Fruit fly (Drosophila melanogaster) whole organism, embryonic: ENCODE results near the gene CG4611.

Experiments
- CG12236 ChIP-seq: fragments of 200-800 bp; sonication (Bioruptor generic); optimal IDR thresholded peaks from 2 replicates; lab custom pipeline; 2016; ENCODE audit warnings: missing biosample characterization, missing genetic modification characterization
- CG12391 ChIP-seq: fragments of 200-800 bp; sonication (Bioruptor generic); optimal IDR thresholded peaks from 3 replicates; lab custom pipeline; 2018; ENCODE audit warnings: missing biosample characterization, mild to moderate bottlenecking, missing genetic modification characterization, moderate library complexity
- CG13424 ChIP-seq: fragments of 200-800 bp; sonication (Bioruptor generic); optimal IDR thresholded peaks from 2 replicates; lab custom pipeline; 2019; ENCODE audit warnings: missing biosample characterization, mild to moderate bottlenecking, missing genetic modification characterization, moderate library complexity
- CG1603 ChIP-seq: fragments of 200-800 bp; sonication (Bioruptor generic); optimal IDR thresholded peaks from 2 replicates; lab custom pipeline; 2019; ENCODE audit warnings: missing biosample characterization, mild to moderate bottlenecking, missing genetic modification characterization, moderate library complexity
- CG18262 ChIP-seq: fragments of 200-800 bp; optimal IDR thresholded peaks from 3 replicates; lab custom pipeline; 2019; ENCODE audit warnings: missing biosample characterization, mild to moderate bottlenecking, missing genetic modification characterization, moderate library complexity
- CG18599 ChIP-seq: fragments of 200-800 bp; sonication (Bioruptor generic); optimal IDR thresholded peaks from 3 replicates; lab custom pipeline; 2017; ENCODE audit warnings: missing biosample characterization, missing genetic modification characterization, mild to moderate bottlenecking, moderate library complexity, missing genetic modification reagents
- CG2678 ChIP-seq: fragments of 200-800 bp; sonication (Bioruptor generic); optimal IDR thresholded peaks from 3 replicates; lab custom pipeline; 2019; ENCODE audit warnings: missing biosample characterization, mild to moderate bottlenecking, missing genetic modification characterization, moderate library complexity
- CG30403 ChIP-seq: fragments of 200-800 bp; sonication (Bioruptor generic); optimal IDR thresholded peaks from 3 replicates; lab custom pipeline; 2016; ENCODE audit warnings: missing biosample characterization, missing genetic modification characterization
- CG31224 ChIP-seq: fragments of 200-800 bp; sonication (Bioruptor generic); IDR thresholded peaks from 2 replicates; pipeline ENCODE4 v1.3.6; 2022; ENCODE audit warnings: missing biosample characterization, missing genetic modification characterization
- CG3407 ChIP-seq: fragments of 200-800 bp; sonication (Bioruptor generic); optimal IDR thresholded peaks from 2 replicates; lab custom pipeline; 2018; ENCODE audit warnings: missing biosample characterization, mild to moderate bottlenecking, missing genetic modification characterization
- CG4424 ChIP-seq: fragments of 200-800 bp; sonication (Bioruptor generic); optimal IDR thresholded peaks from 3 replicates; lab custom pipeline; 2016; ENCODE audit warnings: missing biosample characterization, missing genetic modification characterization
- CG5245 ChIP-seq: fragments of 200-800 bp; sonication (Bioruptor generic); optimal IDR thresholded peaks from 3 replicates; lab custom pipeline; 2016; ENCODE audit warnings: missing biosample characterization, missing genetic modification characterization
- CG6254 ChIP-seq: fragments of 200-800 bp; sonication (Bioruptor generic); optimal IDR thresholded peaks from 3 replicates; lab custom pipeline; 2017; ENCODE audit warnings: mild to moderate bottlenecking, missing biosample characterization, missing genetic modification reagents, missing genetic modification characterization
- CG6689 ChIP-seq: fragments of 200-800 bp; sonication (Bioruptor generic); IDR thresholded peaks from 2 replicates; pipeline ENCODE4 v1.3.6; 2022; ENCODE audit warnings: missing biosample characterization, missing genetic modification characterization
- CG6854 ChIP-seq: fragments of 200-800 bp; sonication (Bioruptor generic); optimal IDR thresholded peaks from 3 replicates; lab custom pipeline; 2017; ENCODE audit warnings: missing biosample characterization, mild to moderate bottlenecking, missing genetic modification characterization
- CG7271 ChIP-seq: fragments of 200-800 bp; sonication (Bioruptor generic); optimal IDR thresholded peaks from 2 replicates; lab custom pipeline; 2018; ENCODE audit warnings: missing biosample characterization, mild to moderate bottlenecking, missing genetic modification characterization, moderate library complexity
- CG8281 ChIP-seq: fragments of 200-800 bp; sonication (Bioruptor generic); optimal IDR thresholded peaks from 2 replicates; lab custom pipeline; 2018; ENCODE audit warnings: missing biosample characterization, mild to moderate bottlenecking, missing genetic modification characterization, moderate library complexity
- CG9727 ChIP-seq: fragments of 200-800 bp; sonication (Bioruptor generic); optimal IDR thresholded peaks from 3 replicates; lab custom pipeline; 2017; ENCODE audit warnings: missing biosample characterization, mild to moderate bottlenecking, missing genetic modification characterization
- CrebB ChIP-seq: fragments of 200-800 bp; sonication (Bioruptor generic); optimal IDR thresholded peaks from 3 replicates; lab custom pipeline; 2018; ENCODE audit warnings: missing biosample characterization, mild to moderate bottlenecking, missing genetic modification characterization
- Fer3 ChIP-seq: fragments of 200-800 bp; sonication (Bioruptor generic); optimal IDR thresholded peaks from 2 replicates; lab custom pipeline; 2018; ENCODE audit warnings: missing biosample characterization, mild to moderate bottlenecking, missing genetic modification characterization, moderate library complexity
- Hr51 ChIP-seq, 2 experiments: fragments of 200-800 bp; sonication (Bioruptor generic); optimal IDR thresholded peaks; 2 replicates in 1 of 2; 3 replicates in 1 of 2; lab custom pipeline; 2016 to 2018; ENCODE audit warnings: missing biosample characterization in 2 of 2, missing genetic modification characterization in 2 of 2, mild to moderate bottlenecking in 1 of 2, moderate library complexity in 1 of 2
- MBD-R2 ChIP-seq: fragments of 200-800 bp; sonication (Bioruptor generic); IDR thresholded peaks from 2 replicates; pipeline ENCODE4 v1.3.6; 2022; ENCODE audit warnings: missing biosample characterization, missing genetic modification characterization
- Mrtf ChIP-seq: fragments of 200-800 bp; sonication (Bioruptor generic); IDR thresholded peaks from 3 replicates; pipeline ENCODE4 v1.3.6; 2022; ENCODE audit warnings: missing biosample characterization, missing genetic modification characterization
- Nf-YB ChIP-seq: fragments of 200-800 bp; sonication (Bioruptor generic); optimal IDR thresholded peaks from 3 replicates; lab custom pipeline; 2019; ENCODE audit warnings: missing biosample characterization, mild to moderate bottlenecking, missing genetic modification characterization, moderate library complexity
- Rx ChIP-seq: fragments of 200-800 bp; sonication (Bioruptor generic); IDR thresholded peaks from 2 replicates; pipeline ENCODE4 v1.3.6; 2022; ENCODE audit warnings: missing biosample characterization, missing genetic modification characterization
- Spps ChIP-seq: fragments of 200-800 bp; sonication (Bioruptor generic); optimal IDR thresholded peaks from 2 replicates; lab custom pipeline; 2018; ENCODE audit warnings: missing biosample characterization, mild to moderate bottlenecking, missing genetic modification characterization
- TFAM ChIP-seq: fragments of 200-800 bp; sonication (Bioruptor generic); optimal IDR thresholded peaks from 2 replicates; lab custom pipeline; 2017; ENCODE audit warnings: missing biosample characterization, missing genetic modification characterization, inconsistent platforms
- ap ChIP-seq: fragments of 200-800 bp; sonication (Bioruptor generic); IDR thresholded peaks from 2 replicates; pipeline ENCODE4 v1.3.6; 2022; ENCODE audit warnings: missing biosample characterization, missing genetic modification characterization
- chinmo ChIP-seq: fragments of 200-800 bp; sonication (Bioruptor generic); IDR thresholded peaks from 4 replicates; pipeline ENCODE4 v1.3.6; 2022; ENCODE audit warnings: missing biosample characterization, missing genetic modification characterization; ENCODE audit not compliant: partially characterized antibody
- dan ChIP-seq: fragments of 200-800 bp; sonication (Bioruptor generic); IDR thresholded peaks from 2 replicates; pipeline ENCODE4 v1.3.6; 2022; ENCODE audit warnings: missing biosample characterization, missing genetic modification characterization
- ewg ChIP-seq: fragments of 200-800 bp; sonication (Bioruptor generic); optimal IDR thresholded peaks from 3 replicates; lab custom pipeline; 2017; ENCODE audit warnings: mild to moderate bottlenecking, missing biosample characterization, missing genetic modification reagents, missing genetic modification characterization
- gce ChIP-seq: fragments of 200-800 bp; sonication (Bioruptor generic); IDR thresholded peaks from 3 replicates; pipeline ENCODE4 v1.3.6; 2022; ENCODE audit warnings: missing biosample characterization, missing genetic modification characterization
- gfzf ChIP-seq: fragments of 200-800 bp; sonication (Bioruptor generic); optimal IDR thresholded peaks from 2 replicates; lab custom pipeline; 2016; ENCODE audit warnings: missing biosample characterization, mild to moderate bottlenecking, missing genetic modification characterization, moderate library complexity
- hth ChIP-seq: fragments of >200 bp; optimal IDR thresholded peaks from 2 replicates; lab custom pipeline; 2017; ENCODE audit warnings: inconsistent platforms
- lmd ChIP-seq: fragments of 200-800 bp; sonication (Bioruptor generic); IDR thresholded peaks from 2 replicates; pipeline ENCODE4 v1.3.6; 2022; ENCODE audit warnings: missing biosample characterization, missing genetic modification characterization
- mirr ChIP-seq: fragments of 200-800 bp; sonication (Bioruptor generic); optimal IDR thresholded peaks from 3 replicates; lab custom pipeline; 2018; ENCODE audit warnings: missing biosample characterization, mild to moderate bottlenecking, missing genetic modification characterization
- onecut ChIP-seq: fragments of 200-800 bp; sonication (Bioruptor generic); IDR thresholded peaks from 2 replicates; pipeline ENCODE4 v1.3.6; 2022; ENCODE audit warnings: missing biosample characterization, missing genetic modification characterization
- psq ChIP-seq: fragments of 200-800 bp; sonication (Bioruptor generic); optimal IDR thresholded peaks from 2 replicates; lab custom pipeline; 2017; ENCODE audit warnings: missing biosample characterization, missing genetic modification characterization
- pum ChIP-seq: fragments of 200-800 bp; sonication (Bioruptor generic); optimal IDR thresholded peaks from 2 replicates; lab custom pipeline; 2016; ENCODE audit warnings: missing biosample characterization, missing genetic modification characterization
- ranshi ChIP-seq: fragments of 200-800 bp; sonication (Bioruptor generic); IDR thresholded peaks from 2 replicates; pipeline ENCODE4 v1.3.6; 2022; ENCODE audit warnings: missing biosample characterization, missing genetic modification characterization
- shn ChIP-seq: fragments of 200-800 bp; sonication (Bioruptor generic); optimal IDR thresholded peaks from 3 replicates; lab custom pipeline; 2016; ENCODE audit warnings: missing biosample characterization, missing genetic modification characterization
- sim ChIP-seq: fragments of 200-800 bp; sonication (Bioruptor generic); IDR thresholded peaks from 2 replicates; pipeline ENCODE4 v1.3.6; 2022; ENCODE audit warnings: missing biosample characterization, missing genetic modification characterization
- sisA ChIP-seq: fragments of 200-800 bp; sonication (Bioruptor generic); IDR thresholded peaks from 2 replicates; pipeline ENCODE4 v1.3.6; 2022; ENCODE audit warnings: missing biosample characterization, missing genetic modification characterization
- slbo ChIP-seq: fragments of 200-800 bp; sonication (Bioruptor generic); IDR thresholded peaks from 2 replicates; pipeline ENCODE4 v1.3.6; 2022; ENCODE audit warnings: missing biosample characterization, missing genetic modification characterization
- slp2 ChIP-seq: fragments of 200-800 bp; sonication (Bioruptor generic); optimal IDR thresholded peaks from 2 replicates; lab custom pipeline; 2016; ENCODE audit warnings: missing biosample characterization, missing genetic modification characterization
- sob ChIP-seq: fragments of 200-800 bp; sonication (Bioruptor generic); IDR thresholded peaks from 2 replicates; pipeline ENCODE4 v1.3.6; 2022; ENCODE audit warnings: missing biosample characterization, missing genetic modification characterization
- stwl ChIP-seq: fragments of 200-800 bp; sonication (Bioruptor generic); optimal IDR thresholded peaks from 3 replicates; lab custom pipeline; 2018; ENCODE audit warnings: missing biosample characterization, mild to moderate bottlenecking, missing genetic modification characterization, moderate library complexity
- tin ChIP-seq: fragments of 200-800 bp; sonication (Bioruptor generic); optimal IDR thresholded peaks from 3 replicates; lab custom pipeline; 2016; ENCODE audit warnings: missing biosample characterization, missing genetic modification characterization
- vfl ChIP-seq: fragments of 200-800 bp; sonication (Bioruptor generic); optimal IDR thresholded peaks from 2 replicates; lab custom pipeline; 2016; ENCODE audit warnings: missing biosample characterization, missing genetic modification characterization
- wek ChIP-seq: fragments of 200-800 bp; sonication (Bioruptor generic); optimal IDR thresholded peaks from 3 replicates; lab custom pipeline; 2018; ENCODE audit warnings: missing biosample characterization, mild to moderate bottlenecking, missing genetic modification characterization, moderate library complexity
- zfh2 ChIP-seq: fragments of 200-800 bp; sonication (Bioruptor generic); optimal IDR thresholded peaks from 2 replicates; lab custom pipeline; 2016; ENCODE audit warnings: missing biosample characterization, missing genetic modification characterization

The CG4611 gene

DNA sequence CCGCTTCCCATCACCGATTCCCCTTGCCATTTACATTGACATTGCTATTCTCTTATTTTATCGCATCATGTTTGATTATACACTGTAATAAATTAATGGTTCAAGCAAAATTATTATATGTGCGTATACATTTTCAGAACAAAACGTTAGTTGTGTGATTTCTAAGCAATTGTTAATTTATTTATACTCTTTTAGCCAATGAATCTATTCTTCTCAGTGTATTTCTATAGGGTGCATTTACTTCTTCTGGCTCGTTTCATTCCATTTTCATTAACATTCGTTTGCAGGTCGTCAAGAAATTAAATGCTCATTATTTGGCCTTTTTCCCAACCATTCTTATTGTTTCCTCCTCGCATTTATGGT, 51.4 kb downstream of the CG4611 start (continued):
- TF ChIP-seq CG7271 (tag; lab: Kevin White, UChicago) (peak; percentile 45), onecut (GFP tag; lab: Robert Waterston, UW) (peak; percentile 39), Spps (peak; percentile 75), MBD-R2 (GFP tag; lab: Robert Waterston, UW) (peak; percentile 21; the same call in 1 of the 2 replicates), dan (GFP tag; lab: Robert Waterston, UW) (no peak), ewg (GFP tag; lab: Kevin White, UChicago) (peak; percentile 8), gce (0 out of 3 replicates have a peak, but pooled peaks have one; percentile 37), Nf-YB (peak; percentile 3), CG30403 (GFP tag; lab: Kevin White, UChicago) (peak; percentile 9), Hr51 (GFP tag; optimal IDR thresholded peaks at IDR 0.05; lab: Kevin White, UChicago) (peak in 1 of 2 experiments; percentile 67), pum (GFP tag; lab: Kevin White, UChicago) (no peak), TFAM (peak; percentile 32), CG2678 (tag; lab: Kevin White, UChicago) (peak; percentile 59), CG12391 (tag; lab: Kevin White, UChicago) (peak; percentile 73), chinmo (no peak), lmd (peak; percentile 71), CG6689 (GFP tag; lab: Robert Waterston, UW) (peak; percentile 74), psq (GFP tag; lab: Kevin White, UChicago) (no peak), tin (GFP tag; lab: Kevin White, UChicago) (peak; percentile 9), CG3407 (GFP tag; lab: Kevin White, UChicago) (peak; percentile 23), gfzf (GFP tag; lab: Kevin White, UChicago) (no peak), hth (lab: Kevin White, UChicago) (no peak), CG31224 (no peak), stwl (tag; lab: Kevin White, UChicago) (no peak), slp2 (GFP tag; lab: Kevin White, UChicago) (peak; percentile 52), slbo (GFP tag; lab: Robert Waterston, UW) (peak; percentile 74), CrebB (peak; percentile 8), CG1603 (peak; percentile 81), shn (GFP tag; lab: Kevin White, UChicago) (peak; percentile 29), Mrtf (GFP tag; lab: Robert Waterston, UW) (peak; percentile 55; the same call in 2 of the 3 replicates), CG6254 (GFP tag; lab: Kevin White, UChicago) (peak; percentile 59), CG12236 (GFP tag; lab: Kevin White, UChicago) (peak; percentile 33), Rx (GFP tag; lab: Robert Waterston, UW) (peak; percentile 28; the same call in 1 of the 2 replicates), zfh2 (GFP tag; lab: Kevin White, UChicago) (no peak), CG6854 (no peak), Fer3 (peak; percentile 61), wek (no peak), sisA (GFP tag; lab: Robert Waterston, UW) (peak; percentile 61), CG18262 (tag; lab: Kevin White, UChicago) (peak; percentile 55), sim (GFP tag; lab: Robert Waterston, UW) (peak; percentile 36; the same call in 1 of the 2 replicates), CG9727 (GFP tag; lab: Kevin White, UChicago) (peak; percentile 28), ranshi (peak; percentile 73; the same call in 1 of the 2 replicates), vfl (GFP tag; lab: Kevin White, UChicago) (no peak), CG5245 (GFP tag; lab: Kevin White, UChicago) (peak; percentile 50), mirr (GFP tag; lab: Kevin White, UChicago) (no peak), sob (GFP tag; lab: Robert Waterston, UW) (peak; percentile 25; the same call in 1 of the 2 replicates), CG18599 (GFP tag; lab: Kevin White, UChicago) (peak; percentile 4), CG8281 (tag; lab: Kevin White, UChicago) (peak; percentile 23), CG13424 (tag; lab: Kevin White, UChicago) (peak; percentile 58), ap (peak; percentile 46; the same call in 1 of the 2 replicates), CG4424 (GFP tag; lab: Kevin White, UChicago) (peak; percentile 69)
